Worm (Caenorhabditis elegans) whole organism, mixed stage, embryonic: Measurements from ENCODE around the gene F49E11.7.

Source experiments
- M03D4.4 ChIP-seq: sonication (generic microtip); optimal IDR thresholded peaks from 2 replicates; lab custom pipeline; 2017; ENCODE audit warnings: mild to moderate bottlenecking, missing genetic modification characterization, missing compliant biosample characterization
- blmp-1 ChIP-seq: fragments of 150-350 bp; optimal IDR thresholded peaks from 2 replicates; lab custom pipeline; 2014; ENCODE audit warnings: missing biosample characterization, missing genetic modification characterization
- ceh-39 ChIP-seq: fragments of 150-350 bp; optimal IDR thresholded peaks from 2 replicates; lab custom pipeline; 2014; ENCODE audit warnings: missing biosample characterization, missing genetic modification characterization
- ceh-43 ChIP-seq: fragments of 200-800 bp; sonication (Bioruptor generic); optimal IDR thresholded peaks from 2 replicates; lab custom pipeline; 2018; ENCODE audit warnings: mild to moderate bottlenecking, missing genetic modification characterization, moderate library complexity, missing compliant biosample characterization
- ceh-83 ChIP-seq: fragments of 200-800 bp; sonication (Bioruptor generic); optimal IDR thresholded peaks from 2 replicates; lab custom pipeline; 2018; ENCODE audit warnings: mild to moderate bottlenecking, missing genetic modification characterization, missing compliant biosample characterization
- ces-1 ChIP-seq: fragments of 150-350 bp; optimal IDR thresholded peaks from 2 replicates; lab custom pipeline; 2014; ENCODE audit warnings: missing biosample characterization, missing genetic modification reagents, missing genetic modification characterization
- cnd-1 ChIP-seq: fragments of 200-800 bp; sonication (Bioruptor generic); optimal IDR thresholded peaks from 2 replicates; lab custom pipeline; 2018; ENCODE audit warnings: mild to moderate bottlenecking, missing genetic modification characterization, missing compliant biosample characterization
- drap-1 ChIP-seq: fragments of 200-800 bp; sonication (Bioruptor generic); optimal IDR thresholded peaks from 3 replicates; lab custom pipeline; 2018; ENCODE audit warnings: mild to moderate bottlenecking, missing genetic modification characterization, missing compliant biosample characterization
- elt-1 ChIP-seq: sonication (generic microtip); optimal IDR thresholded peaks from 2 replicates; lab custom pipeline; 2017; ENCODE audit warnings: missing genetic modification characterization, mild to moderate bottlenecking, missing compliant biosample characterization, antibody characterized with exemption, moderate library complexity, borderline replicate concordance; ENCODE audit not compliant: insufficient read depth
- elt-3 ChIP-seq: fragments of 150-350 bp; optimal IDR thresholded peaks from 2 replicates; lab custom pipeline; 2014; ENCODE audit warnings: missing biosample characterization, missing genetic modification characterization
- flh-1 ChIP-seq: fragments of 200-800 bp; sonication (Bioruptor generic); optimal IDR thresholded peaks from 2 replicates; lab custom pipeline; 2018; ENCODE audit warnings: mild to moderate bottlenecking, missing genetic modification characterization, moderate library complexity, missing compliant biosample characterization
- hlh-1 ChIP-seq: fragments of 150-350 bp; optimal IDR thresholded peaks from 2 replicates; lab custom pipeline; 2014; ENCODE audit warnings: missing biosample characterization, missing genetic modification reagents, missing genetic modification characterization
- lin-13 ChIP-seq: fragments of 150-350 bp; optimal IDR thresholded peaks from 2 replicates; lab custom pipeline; 2014; ENCODE audit warnings: missing biosample characterization, missing genetic modification characterization
- lin-32 ChIP-seq: fragments of 200-800 bp; sonication (Bioruptor generic); optimal IDR thresholded peaks from 2 replicates; lab custom pipeline; 2018; ENCODE audit warnings: mild to moderate bottlenecking, missing genetic modification characterization, missing compliant biosample characterization
- lsy-2 ChIP-seq: fragments of 150-350 bp; optimal IDR thresholded peaks from 2 replicates; lab custom pipeline; 2014; ENCODE audit warnings: missing biosample characterization, missing genetic modification characterization
- mab-5 ChIP-seq: fragments of 150-350 bp; optimal IDR thresholded peaks from 2 replicates; lab custom pipeline; 2014; ENCODE audit warnings: missing biosample characterization, missing genetic modification characterization
- mls-2 ChIP-seq: sonication (generic microtip); optimal IDR thresholded peaks from 2 replicates; lab custom pipeline; 2016; ENCODE audit warnings: mild to moderate bottlenecking, missing genetic modification characterization, moderate library complexity, missing compliant biosample characterization
- nhr-12 ChIP-seq: fragments of 150-350 bp; optimal IDR thresholded peaks from 2 replicates; lab custom pipeline; 2014; ENCODE audit warnings: missing biosample characterization, missing genetic modification characterization
- nhr-2 ChIP-seq: fragments of 150-350 bp; optimal IDR thresholded peaks from 2 replicates; lab custom pipeline; 2014; ENCODE audit warnings: missing biosample characterization, missing genetic modification characterization
- nhr-237 ChIP-seq: fragments of 150-350 bp; optimal IDR thresholded peaks from 2 replicates; lab custom pipeline; 2014; ENCODE audit warnings: missing biosample characterization, missing genetic modification characterization
- nhr-28 ChIP-seq: fragments of 150-350 bp; optimal IDR thresholded peaks from 2 replicates; lab custom pipeline; 2014; ENCODE audit warnings: missing biosample characterization, missing genetic modification characterization
- nhr-76 ChIP-seq: sonication (generic microtip); optimal IDR thresholded peaks from 2 replicates; lab custom pipeline; 2017; ENCODE audit warnings: missing biosample characterization, missing genetic modification characterization
- pha-4 ChIP-seq: fragments of 150-350 bp; optimal IDR thresholded peaks from 2 replicates; lab custom pipeline; 2018; ENCODE audit warnings: missing biosample characterization, missing genetic modification reagents, missing genetic modification characterization
- sem-2 ChIP-seq: fragments of 200-800 bp; sonication (Bioruptor generic); optimal IDR thresholded peaks from 2 replicates; lab custom pipeline; 2018; ENCODE audit warnings: mild to moderate bottlenecking, missing genetic modification characterization, missing compliant biosample characterization
- snpc-4 ChIP-seq: fragments of 150-350 bp; optimal IDR thresholded peaks from 2 replicates; lab custom pipeline; 2014; ENCODE audit warnings: missing biosample characterization, missing genetic modification characterization
- unc-120 ChIP-seq: sonication (generic microtip); optimal IDR thresholded peaks from 2 replicates; lab custom pipeline; 2017; ENCODE audit warnings: missing genetic modification characterization, missing compliant biosample characterization; ENCODE audit not compliant: poor library complexity, severe bottlenecking
- unc-62 ChIP-seq: fragments of 150-350 bp; optimal IDR thresholded peaks from 2 replicates; lab custom pipeline; 2014; ENCODE audit warnings: missing biosample characterization, missing genetic modification reagents, missing genetic modification characterization
- zip-8 ChIP-seq: fragments of 150-350 bp; optimal IDR thresholded peaks from 2 replicates; lab custom pipeline; 2014; ENCODE audit warnings: missing biosample characterization, missing genetic modification characterization
- ztf-11 ChIP-seq: fragments of 150-350 bp; optimal IDR thresholded peaks from 2 replicates; lab custom pipeline; 2014; ENCODE audit warnings: missing biosample characterization, missing genetic modification characterization

Gene F49E11.7

ce11 chrIV:13059284-13059683 lies 6.6 kb downstream of the F49E11.7 start, which contains the start of gene scl-3:
Gene scl-3, plus strand, starts transcription at chrIV:13059584.
- no peak for TF ChIP-seq lin-32 (GFP tag; lab: Kevin White, UChicago)
- TF ChIP-seq lin-13 (tag; lab: Kevin White, UChicago), result no peak
- TF ChIP-seq sem-2 (GFP tag; lab: Kevin White, UChicago), result no peak
- no peak for TF ChIP-seq zip-8

DNA sequence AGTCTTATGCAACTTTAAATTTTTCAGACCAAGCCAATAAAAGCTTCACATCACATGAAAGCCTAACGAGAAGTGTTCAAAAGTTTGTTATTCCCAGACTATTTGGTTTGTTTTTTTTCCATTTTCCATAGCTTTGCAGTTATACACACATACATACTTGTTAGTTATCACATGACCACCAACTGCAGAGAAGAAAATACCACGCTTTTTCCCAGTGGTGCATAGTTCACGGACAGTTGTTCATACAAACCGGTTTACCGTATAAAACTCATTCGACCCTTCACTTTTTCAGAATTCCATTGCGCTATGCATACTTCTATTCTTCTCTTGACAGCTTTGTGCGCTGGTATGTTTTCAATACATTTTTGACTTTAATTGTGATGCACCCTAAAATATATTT lies 11.0 kb downstream of the F49E11.7 start, which contains the start of gene scl-5:
Gene scl-5 (plus strand): TSS at position 301 of the 400 bp plus-strand sequence.
- TF ChIP-seq mls-2 (tag; lab: Kevin White, UChicago), result no peak
- no peak for TF ChIP-seq sem-2 (GFP tag; lab: Kevin White, UChicago)
- TF ChIP-seq mab-5 (tag; lab: Kevin White, UChicago), result no peak
- no peak for TF ChIP-seq lin-32 (GFP tag; lab: Kevin White, UChicago)
- no peak for TF ChIP-seq snpc-4 (tag; lab: Kevin White, UChicago)
- no peak for TF ChIP-seq hlh-1 (tag; lab: Kevin White, UChicago)

DNA sequence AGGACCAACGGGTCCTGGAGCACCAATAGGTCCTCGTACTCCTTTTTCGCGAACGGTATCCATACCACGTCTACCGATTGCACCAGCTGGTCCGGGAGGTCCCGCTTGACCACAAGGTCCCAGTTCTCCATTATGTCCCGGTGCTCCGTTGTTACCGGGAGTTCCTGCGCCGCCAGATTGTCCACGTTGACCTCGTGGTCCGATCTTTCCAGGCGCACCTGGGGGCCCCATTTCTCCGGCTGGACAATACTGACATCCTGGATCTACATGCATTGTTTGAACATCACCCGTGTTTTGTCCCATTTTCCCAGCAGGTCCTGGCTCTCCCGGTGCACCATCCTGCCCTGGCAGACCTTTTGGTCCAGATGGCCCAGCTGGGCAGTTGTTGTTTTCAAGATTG lies 13.4 kb downstream of the F49E11.7 start:
- no peak for TF ChIP-seq blmp-1 (tag; lab: Kevin White, UChicago)
- TF ChIP-seq elt-3 (tag; lab: Kevin White, UChicago), result no peak
- no peak for TF ChIP-seq nhr-28
- TF ChIP-seq flh-1, result no peak
- TF ChIP-seq unc-62 (GFP tag; lab: Kevin White, UChicago), result no peak
- TF ChIP-seq sem-2 (GFP tag; lab: Kevin White, UChicago), result no peak
- TF ChIP-seq ceh-83 (GFP tag; lab: Kevin White, UChicago), result no peak
- no peak for TF ChIP-seq drap-1
- TF ChIP-seq M03D4.4, result no peak
- TF ChIP-seq snpc-4 (tag; lab: Kevin White, UChicago), result no peak
- TF ChIP-seq zip-8, result no peak
- TF ChIP-seq ces-1, result no peak
- no peak for TF ChIP-seq nhr-76 (tag; lab: Kevin White, UChicago)
- no peak for TF ChIP-seq lsy-2 (tag; lab: Kevin White, UChicago)
- no peak for TF ChIP-seq lin-13 (tag; lab: Kevin White, UChicago)
- TF ChIP-seq ceh-43 (GFP tag; lab: Kevin White, UChicago), result no peak
- no peak for TF ChIP-seq hlh-1 (tag; lab: Kevin White, UChicago)

ce11 chrIV:13067200-13067599 lies 14.5 kb downstream of the F49E11.7 start, which contains the start of gene col-131:
Gene col-131, minus strand, starts transcription at chrIV:13067300.
- no peak for TF ChIP-seq ceh-39 (tag; lab: Kevin White, UChicago)
- no peak for TF ChIP-seq nhr-237
- TF ChIP-seq zip-8, result no peak

ce11 chrIV:13068451-13068850 lies 15.8 kb downstream of the F49E11.7 start, which contains the start of gene scl-6:
Gene scl-6, plus strand, starts transcription at chrIV:13068751.
- no peak for TF ChIP-seq unc-62 (GFP tag; lab: Kevin White, UChicago)
- no peak for TF ChIP-seq hlh-1 (tag; lab: Kevin White, UChicago)

- TF ChIP-seq pha-4, result no peak
- TF ChIP-seq ztf-11 (tag; lab: Kevin White, UChicago), result no peak
- no peak for TF ChIP-seq ceh-39 (tag; lab: Kevin White, UChicago)
- no peak for TF ChIP-seq lsy-2 (tag; lab: Kevin White, UChicago)
- TF ChIP-seq cnd-1 (tag; lab: Kevin White, UChicago), result no peak
- no peak for TF ChIP-seq nhr-2 (tag; lab: Kevin White, UChicago)
- TF ChIP-seq unc-120 (tag; lab: Kevin White, UChicago), result no peak
- no peak for TF ChIP-seq ces-1
- no peak for TF ChIP-seq unc-62 (GFP tag; lab: Kevin White, UChicago)
- no peak for TF ChIP-seq elt-3 (tag; lab: Kevin White, UChicago)
- no peak for TF ChIP-seq lin-32 (GFP tag; lab: Kevin White, UChicago)
- no peak for TF ChIP-seq elt-1 (tag; lab: Kevin White, UChicago)
Observed at ce11 chrIV:13070142-13070541, 17.5 kb downstream of the F49E11.7 start, which contains the start of gene scl-7. Gene scl-7, plus strand, starts transcription at chrIV:13070442.

DNA sequence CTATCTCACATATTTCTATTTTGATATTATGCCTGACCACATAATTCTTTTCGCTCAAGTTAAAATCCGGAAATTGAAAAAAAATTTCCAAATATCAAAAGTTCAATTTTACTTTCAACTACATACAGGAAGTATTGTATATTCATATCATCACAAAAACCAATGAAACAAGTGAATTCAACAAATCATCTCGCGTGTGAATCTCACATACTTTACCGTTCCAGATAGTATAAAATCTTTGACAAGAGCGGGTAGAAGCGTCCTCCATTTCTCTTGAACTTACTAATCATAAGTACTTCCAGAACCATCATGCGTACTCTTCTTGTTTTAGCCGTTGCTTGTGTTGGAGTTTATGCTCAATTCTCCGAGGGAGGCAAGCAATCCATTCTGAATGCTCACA lies 18.8 kb downstream of the F49E11.7 start, which contains the start of gene scl-8:
Gene scl-8 (plus strand): TSS at position 301 of the 400 bp plus-strand sequence.
- no peak for TF ChIP-seq M03D4.4
- no peak for TF ChIP-seq nhr-76 (tag; lab: Kevin White, UChicago)
- no peak for TF ChIP-seq elt-3 (tag; lab: Kevin White, UChicago)
- no peak for TF ChIP-seq nhr-12 (tag; lab: Kevin White, UChicago)
- no peak for TF ChIP-seq lin-13 (tag; lab: Kevin White, UChicago)
- no peak for TF ChIP-seq ces-1
- TF ChIP-seq zip-8, result no peak
